Worm (Caenorhabditis elegans) whole organism, L2 larva: Measurements from ENCODE around the gene C37C3.17.

Source experiments
- C34F6.9 ChIP-seq: fragments of 150-350 bp; optimal IDR thresholded peaks from 2 replicates; lab custom pipeline; 2014; ENCODE audit warnings: missing biosample characterization, missing genetic modification characterization
- F13H6.1 ChIP-seq: sonication (generic microtip); optimal IDR thresholded peaks from 2 replicates; lab custom pipeline; 2016; ENCODE audit warnings: missing genetic modification characterization, missing compliant biosample characterization
- R02D3.7 ChIP-seq: fragments of 150-350 bp; optimal IDR thresholded peaks from 2 replicates; lab custom pipeline; 2014; ENCODE audit warnings: missing biosample characterization, missing genetic modification characterization
- Y55F3AM.14 ChIP-seq: fragments of 200-800 bp; sonication (Bioruptor generic); optimal IDR thresholded peaks from 2 replicates; lab custom pipeline; 2018; ENCODE audit warnings: mild to moderate bottlenecking, missing genetic modification characterization, missing compliant biosample characterization
- ZK546.5 ChIP-seq: sonication (generic microtip); optimal IDR thresholded peaks from 2 replicates; lab custom pipeline; 2017; ENCODE audit warnings: missing biosample characterization, missing genetic modification characterization
- alr-1 ChIP-seq: fragments of 150-350 bp; optimal IDR thresholded peaks from 2 replicates; lab custom pipeline; 2014; ENCODE audit warnings: missing biosample characterization, missing genetic modification characterization
- aly-2 ChIP-seq: fragments of 150-350 bp; optimal IDR thresholded peaks from 2 replicates; lab custom pipeline; 2014; ENCODE audit warnings: missing biosample characterization, missing genetic modification characterization
- ama-1 ChIP-seq: fragments of 150-350 bp; optimal IDR thresholded peaks from 2 replicates; lab custom pipeline; 2018; ENCODE audit warnings: inconsistent platforms
- blmp-1 ChIP-seq: sonication (generic microtip); optimal IDR thresholded peaks from 2 replicates; lab custom pipeline; 2017; ENCODE audit warnings: missing genetic modification characterization, mild to moderate bottlenecking, missing compliant biosample characterization, antibody characterized with exemption, moderate library complexity; ENCODE audit not compliant: insufficient read depth
- ceh-16 ChIP-seq: fragments of 150-350 bp; optimal IDR thresholded peaks from 2 replicates; lab custom pipeline; 2014; ENCODE audit warnings: missing biosample characterization, missing genetic modification characterization
- crh-2 ChIP-seq: sonication (generic microtip); optimal IDR thresholded peaks from 2 replicates; lab custom pipeline; 2017; ENCODE audit warnings: missing biosample characterization, missing genetic modification characterization
- dmd-4 ChIP-seq: sonication (generic microtip); optimal IDR thresholded peaks from 2 replicates; lab custom pipeline; 2017; ENCODE audit warnings: missing biosample characterization, missing genetic modification characterization
- egl-27 ChIP-seq: sonication (generic microtip); optimal IDR thresholded peaks from 3 replicates; lab custom pipeline; 2017; ENCODE audit warnings: missing biosample characterization, missing genetic modification reagents, missing genetic modification characterization
- elt-1 ChIP-seq: fragments of 150-350 bp; optimal IDR thresholded peaks from 2 replicates; lab custom pipeline; 2014; ENCODE audit warnings: missing biosample characterization, missing genetic modification characterization
- elt-3 ChIP-seq: sonication (generic microtip); optimal IDR thresholded peaks from 2 replicates; lab custom pipeline; 2017; ENCODE audit warnings: missing biosample characterization, missing genetic modification characterization
- fos-1 ChIP-seq: fragments of 150-350 bp; optimal IDR thresholded peaks from 2 replicates; lab custom pipeline; 2014; ENCODE audit warnings: missing biosample characterization, missing genetic modification characterization
- gmeb-1 ChIP-seq: fragments of 150-350 bp; optimal IDR thresholded peaks from 2 replicates; lab custom pipeline; 2014; ENCODE audit warnings: missing biosample characterization, missing genetic modification characterization
- lin-11 ChIP-seq: fragments of 150-350 bp; sonication (generic microtip); optimal IDR thresholded peaks from 2 replicates; lab custom pipeline; 2014; ENCODE audit warnings: missing biosample characterization, missing genetic modification characterization, inconsistent platforms, mixed read lengths
- lin-13 ChIP-seq: fragments of 150-350 bp; optimal IDR thresholded peaks from 2 replicates; lab custom pipeline; 2014; ENCODE audit warnings: missing biosample characterization, missing genetic modification reagents, missing genetic modification characterization
- lin-39 ChIP-seq: fragments of 150-350 bp; optimal IDR thresholded peaks from 2 replicates; lab custom pipeline; 2014; ENCODE audit warnings: missing biosample characterization, missing genetic modification reagents, missing genetic modification characterization
- lsy-2 ChIP-seq, 2 experiments: fragments of 150-350 bp in 1 of 2; sonication (generic microtip) in 1 of 2; optimal IDR thresholded peaks; 2 replicates each; lab custom pipeline; 2014 to 2017; ENCODE audit warnings: missing biosample characterization in 2 of 2, missing genetic modification characterization in 2 of 2
- mab-5 ChIP-seq: fragments of 150-350 bp; optimal IDR thresholded peaks from 2 replicates; lab custom pipeline; 2014; ENCODE audit warnings: missing biosample characterization, missing genetic modification characterization
- mbf-1 ChIP-seq: sonication (generic microtip); optimal IDR thresholded peaks from 2 replicates; lab custom pipeline; 2017; ENCODE audit warnings: missing biosample characterization, missing genetic modification characterization
- mdl-1 ChIP-seq, 2 experiments: fragments of 150-350 bp in 1 of 2; sonication (generic microtip) in 1 of 2; optimal IDR thresholded peaks; 2 replicates each; lab custom pipeline; 2017; ENCODE audit warnings: missing biosample characterization in 2 of 2, missing genetic modification characterization in 2 of 2
- nhr-10 ChIP-seq: sonication (generic microtip); optimal IDR thresholded peaks from 2 replicates; lab custom pipeline; 2017; ENCODE audit warnings: missing biosample characterization, missing genetic modification characterization
- nhr-11 ChIP-seq: fragments of 150-350 bp; optimal IDR thresholded peaks from 2 replicates; lab custom pipeline; 2014; ENCODE audit warnings: missing biosample characterization, missing genetic modification characterization
- nhr-12 ChIP-seq: fragments of 150-350 bp; optimal IDR thresholded peaks from 2 replicates; lab custom pipeline; 2014; ENCODE audit warnings: missing biosample characterization, missing genetic modification characterization
- nhr-129 ChIP-seq: fragments of 150-350 bp; optimal IDR thresholded peaks from 2 replicates; lab custom pipeline; 2014; ENCODE audit warnings: missing biosample characterization, missing genetic modification characterization
- nhr-21 ChIP-seq: fragments of 150-350 bp; optimal IDR thresholded peaks from 2 replicates; lab custom pipeline; 2014; ENCODE audit warnings: missing biosample characterization, missing genetic modification characterization
- nhr-23 ChIP-seq: fragments of 150-350 bp; optimal IDR thresholded peaks from 2 replicates; lab custom pipeline; 2014; ENCODE audit warnings: missing biosample characterization, missing genetic modification reagents, missing genetic modification characterization
- nhr-237 ChIP-seq: fragments of 150-350 bp; optimal IDR thresholded peaks from 2 replicates; lab custom pipeline; 2014; ENCODE audit warnings: missing biosample characterization, missing genetic modification characterization
- nhr-25 ChIP-seq: fragments of 150-350 bp; sonication (generic microtip); optimal IDR thresholded peaks from 3 replicates; lab custom pipeline; 2014; ENCODE audit warnings: missing biosample characterization, missing genetic modification characterization
- nhr-6 ChIP-seq: fragments of 150-350 bp; optimal IDR thresholded peaks from 2 replicates; lab custom pipeline; 2014; ENCODE audit warnings: missing biosample characterization, missing genetic modification characterization
- nhr-77 ChIP-seq: fragments of 150-350 bp; optimal IDR thresholded peaks from 2 replicates; lab custom pipeline; 2014; ENCODE audit warnings: missing biosample characterization, missing genetic modification characterization
- peb-1 ChIP-seq: fragments of 150-350 bp; optimal IDR thresholded peaks from 2 replicates; lab custom pipeline; 2014; ENCODE audit warnings: missing biosample characterization, missing genetic modification characterization
- sem-4 ChIP-seq: fragments of 150-350 bp; optimal IDR thresholded peaks from 2 replicates; lab custom pipeline; 2014; ENCODE audit warnings: missing biosample characterization, missing genetic modification reagents, missing genetic modification characterization
- skn-1 ChIP-seq: sonication (generic microtip); optimal IDR thresholded peaks from 2 replicates; lab custom pipeline; 2017; ENCODE audit warnings: missing biosample characterization, missing genetic modification characterization
- sma-3 ChIP-seq: sonication (generic microtip); optimal IDR thresholded peaks from 2 replicates; lab custom pipeline; 2016; ENCODE audit warnings: missing genetic modification reagents, missing genetic modification characterization, missing compliant biosample characterization
- sma-9 ChIP-seq, 2 experiments: fragments of 150-350 bp in 1 of 2; sonication (generic microtip) in 1 of 2; optimal IDR thresholded peaks; 2 replicates each; lab custom pipeline; 2014 to 2016; ENCODE audit warnings: missing genetic modification characterization in 2 of 2, mild to moderate bottlenecking in 1 of 2, missing biosample characterization in 1 of 2, missing compliant biosample characterization in 1 of 2, missing genetic modification reagents in 1 of 2, moderate library complexity in 1 of 2
- snpc-4 ChIP-seq: fragments of 150-350 bp; optimal IDR thresholded peaks from 2 replicates; lab custom pipeline; 2014; ENCODE audit warnings: missing biosample characterization, missing genetic modification characterization
- unc-39 ChIP-seq: fragments of 150-350 bp; optimal IDR thresholded peaks from 2 replicates; lab custom pipeline; 2014; ENCODE audit warnings: missing biosample characterization, missing genetic modification characterization
- unc-55 ChIP-seq: fragments of 150-350 bp; sonication (generic microtip); optimal IDR thresholded peaks from 3 replicates; lab custom pipeline; 2014; ENCODE audit warnings: missing biosample characterization, missing genetic modification reagents, missing genetic modification characterization
- unc-62 ChIP-seq: fragments of 150-350 bp; optimal IDR thresholded peaks from 2 replicates; lab custom pipeline; 2014; ENCODE audit warnings: missing biosample characterization, missing genetic modification reagents, missing genetic modification characterization
- zag-1 ChIP-seq: fragments of 150-350 bp; optimal IDR thresholded peaks from 2 replicates; lab custom pipeline; 2014; ENCODE audit warnings: missing biosample characterization, missing genetic modification characterization
- ztf-1 ChIP-seq: fragments of 200-800 bp; sonication (Bioruptor generic); conservative IDR thresholded peaks from 2 replicates; pipeline ENCODE4 v1.3.6; 2022; ENCODE audit warnings: missing genetic modification characterization, missing compliant biosample characterization
- ztf-11 ChIP-seq: sonication (generic microtip); optimal IDR thresholded peaks from 2 replicates; lab custom pipeline; 2017; ENCODE audit warnings: missing biosample characterization, missing genetic modification characterization
- ztf-4 ChIP-seq: fragments of 150-350 bp; optimal IDR thresholded peaks from 2 replicates; lab custom pipeline; 2014; ENCODE audit warnings: missing biosample characterization, missing genetic modification characterization

C37C3.17 gene

DNA sequence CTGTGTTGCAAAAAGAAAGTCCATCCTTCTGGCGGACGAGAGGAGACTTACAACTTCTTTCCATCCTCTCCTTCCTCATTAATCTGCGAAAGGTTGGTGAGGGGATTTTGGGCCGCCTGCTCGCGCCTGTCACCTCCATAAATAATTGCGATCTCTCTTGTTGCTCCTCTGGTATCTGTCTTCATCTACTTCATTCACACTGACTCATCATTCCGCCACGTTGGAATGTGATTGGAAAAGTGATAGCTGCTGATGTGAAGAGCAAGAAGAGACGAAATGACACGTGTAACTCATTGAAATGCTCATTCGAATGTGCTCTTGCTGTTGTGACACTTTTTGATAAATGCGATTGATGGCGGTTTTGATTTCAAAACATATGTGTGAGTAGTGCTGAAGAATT lies 39.0 kb downstream of the C37C3.17 start:
- TF ChIP-seq nhr-21 (no peak), peb-1 (no peak), ztf-4 (tag; lab: Kevin White, UChicago) (no peak), blmp-1 (tag; lab: Kevin White, UChicago) (no peak), C34F6.9 (peak; percentile 37), R02D3.7 (no peak), ZK546.5 (tag; lab: Kevin White, UChicago) (no peak), crh-2 (tag; lab: Kevin White, UChicago) (peak; percentile 60), sma-3 (GFP tag; lab: Kevin White, UChicago) (no peak), mab-5 (tag; lab: Kevin White, UChicago) (peak; percentile 56), nhr-129 (tag; lab: Kevin White, UChicago) (peak; percentile 84), lin-11 (tag; lab: Kevin White, UChicago) (no peak), fos-1 (tag; lab: Kevin White, UChicago) (no peak), egl-27 (tag; lab: Kevin White, UChicago) (peak; percentile 19), nhr-12 (tag; lab: Kevin White, UChicago) (no peak), dmd-4 (tag; lab: Kevin White, UChicago) (no peak), nhr-10 (tag; lab: Kevin White, UChicago) (no peak), lin-13 (GFP tag; lab: Kevin White, UChicago) (no peak), unc-62 (GFP tag; lab: Kevin White, UChicago) (peak; percentile 8), zag-1 (tag; lab: Kevin White, UChicago) (no peak), elt-3 (no peak), nhr-6 (tag; lab: Kevin White, UChicago) (no peak), skn-1 (tag; lab: Kevin White, UChicago) (no peak), alr-1 (no peak), Y55F3AM.14 (GFP tag; lab: Kevin White, UChicago) (no peak), sma-9 (GFP tag; optimal IDR thresholded peaks at IDR 0.05; lab: Kevin White, UChicago) (peak; percentile 32), sma-9 (tag; optimal IDR thresholded peaks at IDR 0.05; lab: Kevin White, UChicago) (no peak), lin-39 (tag; lab: Kevin White, UChicago) (no peak), aly-2 (no peak), F13H6.1 (tag; lab: Kevin White, UChicago) (peak; percentile 82), lsy-2 (tag; optimal IDR thresholded peaks at IDR 0.05; lab: Kevin White, UChicago) (peak in 1 of 2 experiments; percentile 57), elt-1 (no peak)

DNA sequence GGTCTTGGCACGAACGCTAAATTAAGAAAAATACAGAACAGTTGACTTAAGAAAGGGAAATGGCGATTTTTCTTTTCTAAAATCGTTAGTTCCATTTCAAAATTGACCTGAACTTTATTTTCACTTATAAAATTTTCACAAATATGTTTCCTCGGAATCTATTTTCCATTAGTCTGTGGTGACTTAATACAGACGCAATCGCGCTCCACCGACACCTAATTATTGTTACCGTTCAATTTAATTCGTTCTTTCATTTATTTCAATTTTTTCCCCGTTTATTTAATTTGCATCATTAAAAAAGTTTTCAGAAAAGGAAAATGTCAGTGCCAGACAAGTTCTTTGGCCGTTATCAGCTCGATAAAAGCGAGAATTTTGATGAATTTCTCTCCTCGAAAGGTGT lies 41.4 kb downstream of the C37C3.17 start, which contains the start of gene lbp-4:
TSS of gene lbp-4 (plus strand) at position 309 of the 400 bp plus-strand sequence.
- TF ChIP-seq elt-1 (no peak), mbf-1 (no peak), ZK546.5 (tag; lab: Kevin White, UChicago) (no peak), lin-13 (GFP tag; lab: Kevin White, UChicago) (no peak), nhr-25 (tag; lab: Kevin White, UChicago) (no peak), unc-55 (GFP tag; lab: Kevin White, UChicago) (peak; percentile 71), nhr-12 (tag; lab: Kevin White, UChicago) (no peak), Y55F3AM.14 (GFP tag; lab: Kevin White, UChicago) (no peak), ama-1 (lab: Kevin White, UChicago) (no peak), unc-39 (tag; lab: Kevin White, UChicago) (no peak), crh-2 (tag; lab: Kevin White, UChicago) (peak; percentile 47), F13H6.1 (tag; lab: Kevin White, UChicago) (no peak), alr-1 (no peak), nhr-11 (tag; lab: Kevin White, UChicago) (no peak), sem-4 (tag; lab: Kevin White, UChicago) (no peak), ztf-11 (tag; lab: Kevin White, UChicago) (no peak), ztf-4 (tag; lab: Kevin White, UChicago) (no peak), nhr-23 (tag; lab: Kevin White, UChicago) (no peak), gmeb-1 (peak; percentile 27), elt-3 (no peak), nhr-10 (tag; lab: Kevin White, UChicago) (no peak), unc-62 (GFP tag; lab: Kevin White, UChicago) (no peak), fos-1 (tag; lab: Kevin White, UChicago) (peak; percentile 50), sma-3 (GFP tag; lab: Kevin White, UChicago) (peak; percentile 45), dmd-4 (tag; lab: Kevin White, UChicago) (no peak), peb-1 (no peak), zag-1 (tag; lab: Kevin White, UChicago) (no peak), lin-39 (tag; lab: Kevin White, UChicago) (no peak), sma-9 (GFP tag; optimal IDR thresholded peaks at IDR 0.05; lab: Kevin White, UChicago) (peak; percentile 7), sma-9 (tag; optimal IDR thresholded peaks at IDR 0.05; lab: Kevin White, UChicago) (no peak), nhr-237 (tag; lab: Kevin White, UChicago) (no peak), skn-1 (tag; lab: Kevin White, UChicago) (no peak), ztf-1 (GFP tag; lab: Robert Waterston, UW) (no peak), ceh-16 (tag; lab: Kevin White, UChicago) (no peak), mdl-1 (tag; optimal IDR thresholded peaks at IDR 0.05; lab: Kevin White, UChicago) (no peak), mab-5 (tag; lab: Kevin White, UChicago) (no peak), snpc-4 (tag; lab: Kevin White, UChicago) (no peak), blmp-1 (tag; lab: Kevin White, UChicago) (no peak), nhr-21 (no peak), egl-27 (tag; lab: Kevin White, UChicago) (no peak), nhr-77 (tag; lab: Kevin White, UChicago) (no peak), aly-2 (no peak), lin-11 (tag; lab: Kevin White, UChicago) (no peak), lsy-2 (tag; optimal IDR thresholded peaks at IDR 0.05; lab: Kevin White, UChicago) (peak in 1 of 2 experiments; percentile 64), C34F6.9 (peak; percentile 71), R02D3.7 (no peak), nhr-129 (tag; lab: Kevin White, UChicago) (peak; percentile 24), nhr-6 (tag; lab: Kevin White, UChicago) (no peak)
